Fruit fly (Drosophila melanogaster) whole organism, prepupa: ENCODE results near the gene stg.

Source experiments
- Gug ChIP-seq: fragments of 200-800 bp; sonication (Bioruptor generic); IDR thresholded peaks from 2 replicates; pipeline ENCODE4 v1.3.6; 2022; ENCODE audit warnings: missing biosample characterization, missing genetic modification characterization
- lz ChIP-seq: fragments of 200-800 bp; sonication (Bioruptor generic); optimal IDR thresholded peaks from 3 replicates; lab custom pipeline; 2016; ENCODE audit warnings: missing biosample characterization, missing genetic modification characterization

DNA sequence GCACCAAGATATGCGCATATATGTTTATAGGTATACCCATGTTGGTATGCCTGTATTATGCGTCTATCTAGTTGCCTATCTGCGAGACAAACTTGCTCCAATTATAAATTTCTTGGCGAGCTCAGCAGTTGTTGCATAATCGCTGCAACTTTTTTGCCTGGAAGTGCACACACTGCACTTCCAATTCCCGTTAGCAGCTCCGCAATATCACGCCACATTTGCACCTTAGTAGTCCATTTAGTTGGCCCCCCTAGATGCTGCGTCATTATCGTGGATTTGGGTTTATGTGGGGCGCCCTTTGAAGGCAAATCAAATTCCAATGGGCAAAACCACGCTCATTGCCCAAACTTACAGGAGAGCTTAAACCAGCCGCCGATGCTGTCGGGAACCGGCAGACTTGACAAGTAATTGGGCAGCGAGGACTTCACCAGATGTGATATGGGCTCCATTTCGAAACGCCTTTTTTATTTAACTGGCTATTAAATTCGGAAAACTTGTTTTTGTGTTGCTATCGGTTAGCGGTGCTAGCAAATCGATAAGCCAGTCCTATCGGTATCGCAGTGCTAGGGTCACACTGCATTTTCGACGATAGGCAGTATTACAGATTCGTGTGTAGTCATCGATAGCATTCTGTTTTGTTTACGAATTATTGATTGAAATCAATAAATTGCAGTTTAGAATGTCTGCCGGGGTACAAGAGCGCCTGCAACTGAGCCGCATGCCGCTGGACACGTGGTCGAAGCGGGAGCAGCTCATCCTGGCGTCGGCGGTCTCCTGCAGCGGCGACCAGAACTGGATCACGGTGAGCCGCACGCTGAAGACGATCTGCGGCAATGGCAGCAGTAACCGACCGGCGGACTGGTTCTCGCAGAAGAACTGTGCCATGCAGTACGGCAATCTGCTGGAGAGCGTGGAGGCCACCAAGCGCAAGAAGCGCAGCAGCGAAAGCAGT, 32.4 kb downstream of the stg start, which contains the start of the genes Cisd2 and Brd8:
- TF ChIP-seq lz (GFP tag; lab: Kevin White, UChicago) (no peak), Gug (GFP tag; lab: Robert Waterston, UW) (no peak)
